Fruit fly (Drosophila melanogaster): ENCODE measurements around the gene Cpr100A.
A peak's percentile ranks its signal among the peaks of the same experiment; 100 is the strongest.

Gene Cpr100A

DNA sequence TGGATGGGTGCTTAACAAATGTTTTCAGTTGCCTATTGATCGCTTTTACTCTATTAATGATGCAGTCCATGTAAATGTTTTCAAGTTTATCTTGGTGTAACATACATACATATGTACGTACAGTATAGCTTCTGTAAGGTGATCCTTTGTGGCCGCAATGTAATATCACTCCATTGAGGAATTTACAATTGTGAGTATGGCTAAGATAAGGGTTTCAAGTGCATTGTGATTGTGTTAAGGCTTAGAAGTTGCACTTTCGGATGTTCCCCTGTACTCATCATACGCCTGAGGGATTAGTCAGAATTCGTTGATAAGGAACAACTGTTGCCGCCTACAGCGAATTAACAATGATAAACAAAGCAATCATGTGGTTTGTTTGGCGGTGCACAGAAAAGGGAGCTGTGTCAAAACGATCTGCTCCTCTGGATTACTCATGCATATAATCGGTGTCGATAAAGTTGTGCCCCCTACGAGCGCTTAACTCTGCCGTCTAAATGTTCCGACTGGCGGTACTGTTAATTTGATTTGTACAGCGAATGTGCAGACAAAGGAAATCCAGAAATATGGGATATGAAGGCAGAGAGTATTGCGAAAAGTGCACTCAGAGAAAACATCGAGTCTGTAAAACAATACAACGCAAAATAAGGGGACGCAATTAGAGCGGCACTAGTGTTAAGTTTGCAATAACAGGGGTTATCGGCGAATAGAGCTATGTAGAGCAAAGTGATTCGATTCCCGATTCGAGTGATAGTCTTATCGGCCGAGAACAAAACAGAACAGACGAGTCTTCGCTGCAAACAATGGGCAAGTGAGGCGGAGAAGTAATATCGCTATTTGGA, 20.6 kb downstream of the Cpr100A start (continued):
- TF ChIP-seq CG17385 (GFP tag; optimal IDR thresholded peaks at IDR 0.05) (peak; percentile 55), Fer2 (tag; optimal IDR thresholded peaks at IDR 0.05) (no peak), CG11093 (GFP tag; IDR thresholded peaks at IDR 0.05) (peak; percentile 61; the same call in 2 of the 3 replicates), chn (GFP tag; optimal IDR thresholded peaks at IDR 0.05) (peak; percentile 27), gcm2 (GFP tag; optimal IDR thresholded peaks at IDR 0.05) (no peak), ind (GFP tag; optimal IDR thresholded peaks at IDR 0.05) (peak; percentile 76), CG33213 (GFP tag; optimal IDR thresholded peaks at IDR 0.05) (peak; percentile 55), grau (tag; optimal IDR thresholded peaks at IDR 0.05) (peak; percentile 93), gsb (GFP tag; IDR thresholded peaks at IDR 0.05) (peak; percentile 55), PHDP (tag; optimal IDR thresholded peaks at IDR 0.05) (no peak), CG7928 (GFP tag; optimal IDR thresholded peaks at IDR 0.05) (no peak), CG4820 (GFP tag; optimal IDR thresholded peaks at IDR 0.05) (peak; percentile 58), CG18764 (GFP tag; optimal IDR thresholded peaks at IDR 0.05) (peak; percentile 11), CG17612 (GFP tag; IDR thresholded peaks at IDR 0.05) (0 out of 2 replicates have a peak, but pooled peaks have one; percentile 35), CG7987 (GFP tag; optimal IDR thresholded peaks at IDR 0.05) (no peak), org-1 (GFP tag; optimal IDR thresholded peaks at IDR 0.05) (peak; percentile 2), CG2202 (tag; optimal IDR thresholded peaks at IDR 0.05) (peak; percentile 24), CG1647 (GFP tag; optimal IDR thresholded peaks at IDR 0.05) (peak; percentile 77), Bteb2 (GFP tag; optimal IDR thresholded peaks at IDR 0.05) (peak; percentile 28), CG15479 (GFP tag; optimal IDR thresholded peaks at IDR 0.05) (peak; percentile 89), Sox100B (GFP tag; optimal IDR thresholded peaks at IDR 0.05) (no peak), Poxn (GFP tag; IDR thresholded peaks at IDR 0.05) (no peak), z (GFP tag; IDR thresholded peaks at IDR 0.05) (no peak), CG10431 (GFP tag; optimal IDR thresholded peaks at IDR 0.05) (no peak), CG1024 (GFP tag; IDR thresholded peaks at IDR 0.05) (peak; percentile 71), fd64A (GFP tag; optimal IDR thresholded peaks at IDR 0.05) (peak; percentile 49), Hr78 (GFP tag; optimal IDR thresholded peaks at IDR 0.05) (no peak), CG34224 (GFP tag; IDR thresholded peaks at IDR 0.05; ENCODE audit: partially characterized antibody) (no peak), nau (GFP tag; optimal IDR thresholded peaks at IDR 0.05) (no peak), CG7271 (tag; optimal IDR thresholded peaks at IDR 0.05) (no peak), ftz-f1 (GFP tag; optimal IDR thresholded peaks at IDR 0.05) (no peak), pum (GFP tag; optimal IDR thresholded peaks at IDR 0.05) (peak; percentile 52), unc-4 (GFP tag; IDR thresholded peaks at IDR 0.05; ENCODE audit: partially characterized antibody) (no peak), emc (GFP tag; optimal IDR thresholded peaks at IDR 0.05) (peak; percentile 24), CG4617 (GFP tag; optimal IDR thresholded peaks at IDR 0.05; ENCODE audit: borderline replicate concordance) (no peak), Atf6 (GFP tag; IDR thresholded peaks at IDR 0.05) (peak; percentile 40; the same call in 1 of the 2 replicates), tap (tag; optimal IDR thresholded peaks at IDR 0.05) (no peak), Eip74EF (GFP tag; optimal IDR thresholded peaks at IDR 0.05) (no peak), wor (GFP tag; IDR thresholded peaks at IDR 0.05) (peak; percentile 51), corto (GFP tag; optimal IDR thresholded peaks at IDR 0.05) (peak; percentile 70), CG17912 (GFP tag; optimal IDR thresholded peaks at IDR 0.05) (no peak), GATAe (GFP tag; conservative IDR thresholded peaks at IDR 0.05) (0 out of 2 replicates have a peak, but pooled peaks have one; percentile 12), CG17802 (tag; optimal IDR thresholded peaks at IDR 0.05) (peak; percentile 23), schlank (tag; optimal IDR thresholded peaks at IDR 0.05) (peak; percentile 41), NC2α (GFP tag; optimal IDR thresholded peaks at IDR 0.05) (no peak), CG15696 (tag; optimal IDR thresholded peaks at IDR 0.05) (peak; percentile 46), cg (GFP tag; optimal IDR thresholded peaks at IDR 0.05) (no peak), CG12744 (GFP tag; optimal IDR thresholded peaks at IDR 0.05) (peak; percentile 5)
